Worm (Caenorhabditis elegans) whole organism, young adult: Measurements from ENCODE around the gene F25E5.5.

Experiments used
- B0035.1 ChIP-seq: sonication (generic microtip); optimal IDR thresholded peaks from 2 replicates; lab custom pipeline; 2016; ENCODE audit warnings: missing genetic modification characterization, mild to moderate bottlenecking, missing compliant biosample characterization, missing genotype, missing genetic modification reagents
- C17E4.6 ChIP-seq: fragments of 200-800 bp; sonication (Bioruptor generic); IDR thresholded peaks from 2 replicates; pipeline ENCODE4 v1.3.6; 2022; ENCODE audit warnings: missing genetic modification reagents, missing genetic modification characterization, missing compliant biosample characterization
- F10E7.11 ChIP-seq: sonication (generic microtip); optimal IDR thresholded peaks from 2 replicates; lab custom pipeline; 2017; ENCODE audit warnings: mild to moderate bottlenecking, missing genetic modification characterization, moderate library complexity, missing compliant biosample characterization
- F22D6.2 ChIP-seq: sonication (generic microtip); optimal IDR thresholded peaks from 2 replicates; lab custom pipeline; 2016; ENCODE audit warnings: mild to moderate bottlenecking, missing genetic modification characterization, missing compliant biosample characterization
- F33H1.4 ChIP-seq: fragments of 200-800 bp; sonication (Bioruptor generic); IDR thresholded peaks from 2 replicates; pipeline ENCODE4 v1.3.6; 2022; ENCODE audit warnings: missing genetic modification reagents, missing genetic modification characterization, missing compliant biosample characterization
- F39B2.1 ChIP-seq: fragments of 200-800 bp; sonication (Bioruptor generic); IDR thresholded peaks from 2 replicates; pipeline ENCODE4 v1.3.6; 2022; ENCODE audit warnings: missing genetic modification reagents, missing genetic modification characterization, missing compliant biosample characterization
- F55B11.4 ChIP-seq: sonication (generic microtip); optimal IDR thresholded peaks from 2 replicates; lab custom pipeline; 2016; ENCODE audit warnings: missing compliant biosample characterization, missing genetic modification characterization, borderline replicate concordance; ENCODE audit not compliant: insufficient read depth
- F57A8.1 ChIP-seq: fragments of 200-800 bp; sonication (Bioruptor generic); optimal IDR thresholded peaks from 2 replicates; lab custom pipeline; 2018; ENCODE audit warnings: mild to moderate bottlenecking, missing genetic modification characterization, moderate library complexity, missing compliant biosample characterization
- K11D2.4 ChIP-seq: fragments of 200-800 bp; sonication (Bioruptor generic); IDR thresholded peaks from 2 replicates; pipeline ENCODE4 v1.3.6; 2022; ENCODE audit warnings: missing genetic modification reagents, missing genetic modification characterization, missing compliant biosample characterization
- K12H6.12 ChIP-seq: fragments of 200-800 bp; sonication (Bioruptor generic); optimal IDR thresholded peaks from 2 replicates; lab custom pipeline; 2018; ENCODE audit warnings: mild to moderate bottlenecking, missing genetic modification characterization, missing compliant biosample characterization
- T07F8.4 ChIP-seq: sonication (generic microtip); optimal IDR thresholded peaks from 2 replicates; lab custom pipeline; 2016; ENCODE audit warnings: mild to moderate bottlenecking, missing genetic modification characterization, moderate library complexity, missing compliant biosample characterization
- T26A5.8 ChIP-seq: sonication (generic microtip); optimal IDR thresholded peaks from 2 replicates; lab custom pipeline; 2016; ENCODE audit warnings: missing genetic modification characterization, missing compliant biosample characterization
- Y53F4B.3 ChIP-seq: fragments of 200-800 bp; sonication (Bioruptor generic); IDR thresholded peaks from 2 replicates; pipeline ENCODE4 v1.3.6; 2022; ENCODE audit warnings: missing genetic modification reagents, missing genetic modification characterization, missing compliant biosample characterization
- Y56A3A.18 ChIP-seq: fragments of 200-800 bp; sonication (Bioruptor generic); IDR thresholded peaks from 2 replicates; pipeline ENCODE4 v1.3.6; 2022; ENCODE audit warnings: missing genetic modification reagents, missing genetic modification characterization, missing compliant biosample characterization
- Y95B8A.8 ChIP-seq: fragments of 200-800 bp; sonication (Bioruptor generic); IDR thresholded peaks from 2 replicates; pipeline ENCODE4 v1.3.6; 2022; ENCODE audit warnings: missing genetic modification reagents, missing genetic modification characterization, missing compliant biosample characterization
- ZK185.1 ChIP-seq: sonication (generic microtip); optimal IDR thresholded peaks from 2 replicates; lab custom pipeline; 2016; ENCODE audit warnings: mild to moderate bottlenecking, missing genetic modification characterization, missing compliant biosample characterization; ENCODE audit not compliant: poor library complexity, severe bottlenecking
- ama-1 ChIP-seq, 3 experiments: fragments of 150-350 bp in 1 of 3; sonication (generic microtip) in 2 of 3; optimal IDR thresholded peaks; 2 replicates each; lab custom pipeline; 2014 to 2018; ENCODE audit warnings: missing biosample characterization in 2 of 3, missing genetic modification characterization in 2 of 3, missing genetic modification reagents in 2 of 3
- aptf-2 ChIP-seq: fragments of 200-800 bp; sonication (Bioruptor generic); conservative IDR thresholded peaks from 2 replicates; pipeline ENCODE4 v1.3.6; 2022; ENCODE audit warnings: missing genetic modification reagents, missing genetic modification characterization, missing compliant biosample characterization
- aptf-3 ChIP-seq: fragments of 200-800 bp; sonication (Bioruptor generic); IDR thresholded peaks from 2 replicates; pipeline ENCODE4 v1.3.6; 2022; ENCODE audit warnings: missing genetic modification characterization, missing compliant biosample characterization
- attf-6 ChIP-seq: fragments of 200-800 bp; sonication (Bioruptor generic); IDR thresholded peaks from 2 replicates; pipeline ENCODE4 v1.3.6; 2022; ENCODE audit warnings: missing genetic modification reagents, missing genetic modification characterization, missing compliant biosample characterization
- cebp-1 ChIP-seq, 2 experiments: fragments of 200-800 bp in 1 of 2; sonication (Bioruptor generic) in 1 of 2; sonication (generic microtip) in 1 of 2; IDR thresholded peaks in 1 of 2; optimal IDR thresholded peaks in 1 of 2; 2 replicates each; pipeline versions ENCODE4 v1.3.6 to Lab custom; 2017 to 2022; ENCODE audit warnings: missing compliant biosample characterization in 2 of 2, missing genetic modification characterization in 2 of 2, mild to moderate bottlenecking in 1 of 2, missing genetic modification reagents in 1 of 2, moderate library complexity in 1 of 2
- dox-1 ChIP-seq: fragments of 200-800 bp; sonication (Bioruptor generic); IDR thresholded peaks from 2 replicates; pipeline ENCODE4 v1.3.6; 2022; ENCODE audit warnings: missing genetic modification reagents, missing genetic modification characterization, missing compliant biosample characterization
- dpff-1 ChIP-seq: sonication (generic microtip); optimal IDR thresholded peaks from 2 replicates; lab custom pipeline; 2017; ENCODE audit warnings: mild to moderate bottlenecking, missing genetic modification characterization, missing compliant biosample characterization
- efl-1 ChIP-seq: fragments of 150-350 bp; optimal IDR thresholded peaks from 2 replicates; lab custom pipeline; 2014; ENCODE audit warnings: missing biosample characterization, missing genetic modification reagents, missing genetic modification characterization
- hlh-26 ChIP-seq: fragments of 200-800 bp; sonication (Bioruptor generic); conservative IDR thresholded peaks from 2 replicates; pipeline ENCODE4 v1.3.6; 2022; ENCODE audit warnings: missing genetic modification reagents, missing genetic modification characterization, missing compliant biosample characterization
- hmg-20 ChIP-seq: fragments of 200-800 bp; sonication (Bioruptor generic); IDR thresholded peaks from 2 replicates; pipeline ENCODE4 v1.3.6; 2022; ENCODE audit warnings: missing genetic modification reagents, missing genetic modification characterization, missing compliant biosample characterization
- let-607 ChIP-seq, 2 experiments: fragments of 200-800 bp in 1 of 2; sonication (Bioruptor generic) in 1 of 2; sonication (generic microtip) in 1 of 2; optimal IDR thresholded peaks; 2 replicates each; lab custom pipeline; 2016 to 2018; ENCODE audit warnings: mild to moderate bottlenecking in 2 of 2, missing compliant biosample characterization in 2 of 2, missing genetic modification characterization in 2 of 2, moderate library complexity in 2 of 2, missing genotype in 1 of 2
- lin-35 ChIP-seq, 3 experiments: fragments of 150-350 bp in 2 of 3; sonication (generic microtip) in 1 of 3; optimal IDR thresholded peaks; 2 replicates each; lab custom pipeline; 2014 to 2018; ENCODE audit warnings: missing biosample characterization in 3 of 3, missing genetic modification characterization in 3 of 3, missing genetic modification reagents in 3 of 3
- madf-10 ChIP-seq: sonication (generic microtip); optimal IDR thresholded peaks from 2 replicates; lab custom pipeline; 2016; ENCODE audit warnings: mild to moderate bottlenecking, missing genetic modification characterization, missing compliant biosample characterization
- mcd-1 ChIP-seq: fragments of 200-800 bp; sonication (Bioruptor generic); IDR thresholded peaks from 2 replicates; pipeline ENCODE4 v1.3.6; 2022; ENCODE audit warnings: missing genetic modification reagents, missing genetic modification characterization, missing compliant biosample characterization
- mel-28 ChIP-seq: sonication (generic microtip); optimal IDR thresholded peaks from 2 replicates; lab custom pipeline; 2016; ENCODE audit warnings: borderline replicate concordance, mild to moderate bottlenecking, missing genetic modification characterization, missing compliant biosample characterization
- nfya-1 ChIP-seq: sonication (generic microtip); optimal IDR thresholded peaks from 2 replicates; lab custom pipeline; 2017; ENCODE audit warnings: antibody characterized with exemption, missing compliant biosample characterization, missing genetic modification characterization, borderline replicate concordance; ENCODE audit not compliant: insufficient read depth
- nhr-120 ChIP-seq: fragments of 200-800 bp; sonication (Bioruptor generic); IDR thresholded peaks from 2 replicates; pipeline ENCODE4 v1.3.6; 2022; ENCODE audit warnings: missing genetic modification characterization, missing compliant biosample characterization
- nhr-27 ChIP-seq: fragments of 200-800 bp; sonication (Bioruptor generic); optimal IDR thresholded peaks from 2 replicates; lab custom pipeline; 2018; ENCODE audit warnings: mild to moderate bottlenecking, missing genetic modification characterization, moderate library complexity, missing compliant biosample characterization
- nhr-80 ChIP-seq: sonication (generic microtip); optimal IDR thresholded peaks from 2 replicates; lab custom pipeline; 2016; ENCODE audit warnings: missing genetic modification characterization, missing compliant biosample characterization
- rcor-1 ChIP-seq: fragments of 200-800 bp; sonication (Bioruptor generic); IDR thresholded peaks from 2 replicates; pipeline ENCODE4 v1.3.6; 2022; ENCODE audit warnings: missing genetic modification reagents, missing genetic modification characterization, missing compliant biosample characterization
- rec-8 ChIP-seq, 2 experiments: sonication (generic microtip); optimal IDR thresholded peaks; 2 replicates each; lab custom pipeline; 2016; ENCODE audit warnings: mild to moderate bottlenecking in 2 of 2, missing genetic modification characterization in 2 of 2, missing genetic modification reagents in 2 of 2, missing genotype in 2 of 2, missing biosample characterization in 1 of 2, missing compliant biosample characterization in 1 of 2, moderate library complexity in 1 of 2
- repo-1 ChIP-seq: sonication (generic microtip); optimal IDR thresholded peaks from 2 replicates; lab custom pipeline; 2017; ENCODE audit warnings: mild to moderate bottlenecking, missing genetic modification characterization, missing compliant biosample characterization
- rpc-1 ChIP-seq, 2 experiments: fragments of 150-350 bp in 1 of 2; sonication (generic microtip) in 1 of 2; optimal IDR thresholded peaks; 2 replicates each; lab custom pipeline; 2014 to 2018; ENCODE audit warnings: missing biosample characterization in 1 of 2, missing genetic modification characterization in 1 of 2, missing genetic modification reagents in 1 of 2, missing genotype in 1 of 2
- sea-2 ChIP-seq: fragments of 200-800 bp; sonication (Bioruptor generic); IDR thresholded peaks from 2 replicates; pipeline ENCODE4 v1.3.6; 2022; ENCODE audit warnings: missing genetic modification characterization, missing compliant biosample characterization
- snpc-3.4 ChIP-seq: sonication (generic microtip); optimal IDR thresholded peaks from 2 replicates; lab custom pipeline; 2017; ENCODE audit warnings: missing genetic modification characterization, mild to moderate bottlenecking, missing compliant biosample characterization, antibody characterized with exemption, moderate library complexity, missing genotype, missing genetic modification reagents
- snpc-4 ChIP-seq, 5 experiments: fragments of 150-350 bp in 1 of 5; sonication (generic microtip) in 4 of 5; optimal IDR thresholded peaks; 2 replicates each; lab custom pipeline; 2014 to 2018; ENCODE audit warnings: missing genetic modification characterization in 5 of 5, missing biosample characterization in 3 of 5, antibody characterized with exemption in 2 of 5, mild to moderate bottlenecking in 2 of 5, missing compliant biosample characterization in 2 of 5, missing genotype in 2 of 5, moderate library complexity in 2 of 5, missing genetic modification reagents in 1 of 5
- tbp1 ChIP-seq: fragments of 200-800 bp; sonication (Bioruptor generic); optimal IDR thresholded peaks from 2 replicates; lab custom pipeline; 2018; ENCODE audit warnings: mild to moderate bottlenecking, missing genetic modification characterization, missing compliant biosample characterization
- ztf-28 ChIP-seq: fragments of 200-800 bp; sonication (Bioruptor generic); IDR thresholded peaks from 2 replicates; pipeline ENCODE4 v1.3.6; 2022; ENCODE audit warnings: missing genetic modification reagents, missing genetic modification characterization, missing compliant biosample characterization
- ztf-3 ChIP-seq: fragments of 200-800 bp; sonication (Bioruptor generic); optimal IDR thresholded peaks from 2 replicates; lab custom pipeline; 2018; ENCODE audit warnings: mild to moderate bottlenecking, missing genetic modification characterization, missing compliant biosample characterization

The F25E5.5 gene

ce11 chrV:7434805-7435363 is 12.2 kb upstream of the F25E5.5 start (continued):
- 0 out of 2 replicates have a peak, but pooled peaks have one; percentile 29 for TF ChIP-seq Y56A3A.18 (GFP tag; lab: Robert Waterston, UW)
- no peak for TF ChIP-seq B0035.1
- peak; percentile 45 for TF ChIP-seq nhr-80 (tag; lab: Kevin White, UChicago)
- TF ChIP-seq let-607 (tag; optimal IDR thresholded peaks at IDR 0.05; lab: Kevin White, UChicago): no peak
- TF ChIP-seq mel-28 (tag; lab: Kevin White, UChicago): no peak
- TF ChIP-seq dpff-1 (tag; lab: Kevin White, UChicago): no peak
- no peak for TF ChIP-seq F57A8.1 (GFP tag; lab: Kevin White, UChicago)
- peak; percentile 9 for TF ChIP-seq ZK185.1 (tag; lab: Kevin White, UChicago)
- TF ChIP-seq F33H1.4 (GFP tag; lab: Robert Waterston, UW): no peak
- no peak for TF ChIP-seq nhr-120
- TF ChIP-seq cebp-1 (GFP tag; IDR thresholded peaks at IDR 0.05; lab: Robert Waterston, UW): no peak
- TF ChIP-seq cebp-1 (tag; optimal IDR thresholded peaks at IDR 0.05; lab: Kevin White, UChicago): peak; percentile 52
- no peak for TF ChIP-seq rec-8 (tag; optimal IDR thresholded peaks at IDR 0.05; lab: Kevin White, UChicago)
- peak; percentile 67 for TF ChIP-seq ama-1 (optimal IDR thresholded peaks at IDR 0.05; lab: Kevin White, UChicago)
- TF ChIP-seq ama-1 (GFP tag; optimal IDR thresholded peaks at IDR 0.05; lab: Kevin White, UChicago): no peak
- no peak for TF ChIP-seq lin-35 (GFP tag; optimal IDR thresholded peaks at IDR 0.05; lab: Kevin White, UChicago)
- no peak for TF ChIP-seq snpc-4 (GFP tag; optimal IDR thresholded peaks at IDR 0.05; lab: Kevin White, UChicago)
- no peak for TF ChIP-seq snpc-4 (tag; optimal IDR thresholded peaks at IDR 0.05; lab: Kevin White, UChicago)
- 0 out of 2 replicates have a peak, but pooled peaks have one; percentile 30 for TF ChIP-seq K11D2.4 (GFP tag; lab: Robert Waterston, UW)
- TF ChIP-seq Y53F4B.3 (GFP tag; lab: Robert Waterston, UW): no peak
- TF ChIP-seq F10E7.11: no peak
- no peak for TF ChIP-seq ztf-3 (GFP tag; lab: Kevin White, UChicago)
- TF ChIP-seq nfya-1 (tag; lab: Kevin White, UChicago): no peak
- no peak for TF ChIP-seq T07F8.4
- TF ChIP-seq efl-1 (GFP tag; lab: Kevin White, UChicago): no peak
- no peak for TF ChIP-seq F22D6.2 (tag; lab: Kevin White, UChicago)
- TF ChIP-seq aptf-3 (GFP tag; lab: Robert Waterston, UW): no peak
- peak; percentile 46 for TF ChIP-seq tbp1 (GFP tag; lab: Kevin White, UChicago)
- no peak for TF ChIP-seq sea-2
- no peak for TF ChIP-seq snpc-3.4 (tag; lab: Kevin White, UChicago)
- no peak for TF ChIP-seq aptf-2 (GFP tag; lab: Robert Waterston, UW)
- no peak for TF ChIP-seq nhr-27
- no peak for TF ChIP-seq T26A5.8 (tag; lab: Kevin White, UChicago)
- no peak for TF ChIP-seq F39B2.1 (GFP tag; lab: Robert Waterston, UW)
- TF ChIP-seq hlh-26 (GFP tag; lab: Robert Waterston, UW): no peak
- TF ChIP-seq Y95B8A.8: no peak
- TF ChIP-seq C17E4.6 (GFP tag; lab: Robert Waterston, UW): no peak
- TF ChIP-seq rpc-1 (optimal IDR thresholded peaks at IDR 0.05; lab: Kevin White, UChicago): no peak
- no peak for TF ChIP-seq rpc-1 (tag; optimal IDR thresholded peaks at IDR 0.05; lab: Kevin White, UChicago)
- TF ChIP-seq mcd-1: 0 out of 2 replicates have a peak, but pooled peaks have one; percentile 6
- TF ChIP-seq K12H6.12 (tag; lab: Kevin White, UChicago): peak; percentile 50
- peak; percentile 24 for TF ChIP-seq madf-10 (tag; lab: Kevin White, UChicago)
- TF ChIP-seq hmg-20 (GFP tag; lab: Robert Waterston, UW): no peak
- no peak for TF ChIP-seq ztf-28 (GFP tag; lab: Robert Waterston, UW)
- TF ChIP-seq attf-6 (GFP tag; lab: Robert Waterston, UW): no peak
- TF ChIP-seq rcor-1 (GFP tag; lab: Robert Waterston, UW): no peak
- TF ChIP-seq F55B11.4 (tag; lab: Kevin White, UChicago): no peak
- TF ChIP-seq repo-1 (tag; lab: Kevin White, UChicago): no peak
- no peak for TF ChIP-seq dox-1 (GFP tag; lab: Robert Waterston, UW)
